Fruit fly (Drosophila melanogaster) whole organism, embryonic: Measurements from ENCODE around the gene frtz.

Experiments
- Bdp1 ChIP-seq: fragments of 200-800 bp; sonication (Bioruptor generic); optimal IDR thresholded peaks from 3 replicates; lab custom pipeline; 2016; ENCODE audit warnings: missing biosample characterization, missing genetic modification characterization
- CG7556 ChIP-seq: fragments of 200-800 bp; sonication (Bioruptor generic); optimal IDR thresholded peaks from 2 replicates; lab custom pipeline; 2017; ENCODE audit warnings: missing biosample characterization, mild to moderate bottlenecking, missing genetic modification characterization
- CG8089 ChIP-seq: fragments of 200-800 bp; sonication (Bioruptor generic); optimal IDR thresholded peaks from 3 replicates; lab custom pipeline; 2016; ENCODE audit warnings: missing biosample characterization, missing genetic modification characterization
- amos ChIP-seq: fragments of 200-800 bp; sonication (Bioruptor generic); IDR thresholded peaks from 2 replicates; pipeline ENCODE4 v1.3.6; 2022; ENCODE audit warnings: missing biosample characterization, missing genetic modification characterization; ENCODE audit not compliant: partially characterized antibody

DNA sequence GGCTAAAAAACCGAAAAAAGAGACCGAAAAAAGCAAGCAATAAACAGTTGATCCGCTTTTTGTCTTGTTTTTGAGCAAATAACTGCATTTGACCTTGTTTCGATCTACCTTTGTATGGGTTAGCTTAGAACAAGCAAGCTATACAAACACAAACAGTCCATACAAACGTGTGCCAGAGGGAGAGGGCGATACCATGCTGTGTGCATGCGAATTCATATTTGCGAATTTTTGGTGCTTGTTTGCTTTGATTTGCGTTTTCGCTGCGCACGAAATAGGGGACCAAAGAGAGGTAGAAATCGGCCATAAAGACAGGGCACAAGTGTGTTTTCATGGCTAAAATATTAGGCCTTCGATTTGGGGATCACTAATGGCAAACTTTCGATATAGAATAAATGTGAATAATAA is 47.0 kb downstream of the frtz start:
- no peak for TF ChIP-seq CG8089 (GFP tag; lab: Kevin White, UChicago)
- no peak for TF ChIP-seq Bdp1 (GFP tag; lab: Kevin White, UChicago)
- TF ChIP-seq amos (GFP tag; lab: Robert Waterston, UW), result no peak
- no peak for TF ChIP-seq CG7556 (GFP tag; lab: Kevin White, UChicago)
